Comparison of ENCODE assay signal across 2 fruit fly cellular contexts in the genomic region with DNA sequence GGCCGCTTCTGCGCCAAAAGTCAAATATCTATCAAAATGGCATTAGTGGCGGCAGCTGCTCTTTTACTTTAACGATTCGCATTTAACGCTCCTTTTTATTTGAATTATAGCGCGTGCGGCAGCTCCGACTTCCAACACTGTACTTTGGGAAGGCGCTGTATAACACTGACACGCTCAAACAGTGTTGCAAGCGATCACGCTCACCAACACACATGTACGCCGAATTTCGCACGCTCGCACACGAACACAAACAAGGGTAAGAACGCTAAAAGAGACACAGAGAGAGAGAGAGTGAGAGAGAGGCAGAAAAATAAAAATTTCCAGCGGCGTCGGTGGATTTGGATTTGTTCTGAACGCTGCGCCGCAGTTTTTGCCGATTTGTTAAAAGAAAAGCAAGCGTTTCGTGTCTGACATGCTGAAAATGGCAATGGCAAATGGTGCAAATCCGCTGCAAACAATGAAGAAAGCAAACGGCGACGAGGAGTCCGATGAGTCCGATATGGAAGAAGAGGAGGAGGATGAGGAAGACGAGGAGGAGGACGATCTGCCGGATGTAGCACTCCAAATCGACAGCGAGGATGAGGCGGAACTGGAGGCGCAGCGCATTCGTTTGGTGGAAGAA.
TF ChIP-seq lines count a peak whose summit lies in the region.

A gene (plus strand): TSS at position 276 of the 622 bp plus-strand sequence.

TF ChIP-seq in whole organism, embryonic, 481 proteins besides CTCF, POLR2A, EP300 and RAD21 (continued from another document and continues in another):
- TF ChIP-seq CG1647 (GFP tag; optimal IDR thresholded peaks at IDR 0.05; lab: Kevin White, UChicago) (peak; percentile 84), exex (tag; optimal IDR thresholded peaks at IDR 0.05; lab: Kevin White, UChicago) (no peak), CG9797 (GFP tag; optimal IDR thresholded peaks at IDR 0.05; lab: Kevin White, UChicago) (peak; percentile 52), NFAT (GFP tag; IDR thresholded peaks at IDR 0.05; lab: Robert Waterston, UW) (peak; percentile 96), CG7271 (tag; optimal IDR thresholded peaks at IDR 0.05; lab: Kevin White, UChicago) (peak; percentile 49), Tbp (GFP tag; optimal IDR thresholded peaks at IDR 0.05; lab: Kevin White, UChicago) (no peak), luna (GFP tag; optimal IDR thresholded peaks at IDR 0.05; lab: Kevin White, UChicago) (peak; percentile 75), CG7372 (GFP tag; IDR thresholded peaks at IDR 0.05; lab: Robert Waterston, UW) (peak; percentile 82), Drgx (GFP tag; IDR thresholded peaks at IDR 0.05; lab: Robert Waterston, UW) (peak; percentile 59), Aef1 (GFP tag; IDR thresholded peaks at IDR 0.05; lab: Robert Waterston, UW) (peak; percentile 55), eyg (GFP tag; optimal IDR thresholded peaks at IDR 0.05; lab: Kevin White, UChicago) (peak; percentile 80), Lim3 (GFP tag; IDR thresholded peaks at IDR 0.05; lab: Robert Waterston, UW) (no peak), Poxn (GFP tag; IDR thresholded peaks at IDR 0.05; lab: Robert Waterston, UW) (peak; percentile 8; the same call in 1 of the 2 replicates), nau (GFP tag; optimal IDR thresholded peaks at IDR 0.05; lab: Kevin White, UChicago) (peak; percentile 71), org-1 (GFP tag; optimal IDR thresholded peaks at IDR 0.05; lab: Kevin White, UChicago) (peak; percentile 70), CG30403 (GFP tag; optimal IDR thresholded peaks at IDR 0.05; lab: Kevin White, UChicago) (peak; percentile 78), abd-A (tag; optimal IDR thresholded peaks at IDR 0.05; lab: Kevin White, UChicago) (no peak), CG6683 (GFP tag; optimal IDR thresholded peaks at IDR 0.05; lab: Kevin White, UChicago) (peak; percentile 41), CG1792 (GFP tag; optimal IDR thresholded peaks at IDR 0.05; lab: Kevin White, UChicago) (peak; percentile 71), ara (GFP tag; IDR thresholded peaks at IDR 0.05; lab: Robert Waterston, UW) (peak; percentile 74), CG13424 (tag; optimal IDR thresholded peaks at IDR 0.05; lab: Kevin White, UChicago) (peak; percentile 24), Sox102F (GFP tag; optimal IDR thresholded peaks at IDR 0.05; lab: Kevin White, UChicago) (peak; percentile 37), CG5245 (GFP tag; optimal IDR thresholded peaks at IDR 0.05; lab: Kevin White, UChicago) (peak; percentile 77), gsb (GFP tag; IDR thresholded peaks at IDR 0.05; lab: Robert Waterston, UW) (peak; percentile 61; the same call in 1 of the 2 replicates), CG11695 (GFP tag; IDR thresholded peaks at IDR 0.05; lab: Robert Waterston, UW) (peak; percentile 43; the same call in 1 of the 3 replicates), fd3F (GFP tag; optimal IDR thresholded peaks at IDR 0.05; lab: Kevin White, UChicago) (peak; percentile 44), vfl (GFP tag; optimal IDR thresholded peaks at IDR 0.05; lab: Kevin White, UChicago) (peak; percentile 90), CG18619 (GFP tag; optimal IDR thresholded peaks at IDR 0.05; lab: Kevin White, UChicago) (peak; percentile 76), fru (optimal IDR thresholded peaks at IDR 0.05; lab: Kevin White, UChicago) (no peak), CG6272 (GFP tag; IDR thresholded peaks at IDR 0.05; lab: Robert Waterston, UW) (peak; percentile 54; the same call in 1 of the 2 replicates), CG15073 (GFP tag; optimal IDR thresholded peaks at IDR 0.05; lab: Kevin White, UChicago) (no peak), da (GFP tag; optimal IDR thresholded peaks at IDR 0.05; lab: Kevin White, UChicago) (peak; percentile 66), CG11247 (GFP tag; IDR thresholded peaks at IDR 0.05; lab: Robert Waterston, UW) (peak; percentile 91), CG6689 (GFP tag; IDR thresholded peaks at IDR 0.05; lab: Robert Waterston, UW) (0 out of 2 replicates have a peak, but pooled peaks have one; percentile 36), pnt (GFP tag; optimal IDR thresholded peaks at IDR 0.05; lab: Kevin White, UChicago) (peak; percentile 64), toy (GFP tag; IDR thresholded peaks at IDR 0.05; lab: Robert Waterston, UW) (no peak; the same call in 1 of the 2 replicates), CG18476 (GFP tag; optimal IDR thresholded peaks at IDR 0.05; lab: Kevin White, UChicago) (peak; percentile 77), CG11398 (GFP tag; optimal IDR thresholded peaks at IDR 0.05; lab: Kevin White, UChicago) (peak; percentile 70), hkb (optimal IDR thresholded peaks at IDR 0.05; lab: Kevin White, UChicago) (no peak), hkb (GFP tag; IDR thresholded peaks at IDR 0.05; lab: Robert Waterston, UW) (peak; percentile 54), NC2β (GFP tag; optimal IDR thresholded peaks at IDR 0.05; lab: Kevin White, UChicago) (peak; percentile 86), CG18599 (GFP tag; optimal IDR thresholded peaks at IDR 0.05; lab: Kevin White, UChicago) (peak; percentile 83), CG9932 (GFP tag; IDR thresholded peaks at IDR 0.05; lab: Robert Waterston, UW) (peak; percentile 96), CG3281 (GFP tag; optimal IDR thresholded peaks at IDR 0.05; lab: Kevin White, UChicago) (peak; percentile 56), CG9727 (GFP tag; optimal IDR thresholded peaks at IDR 0.05; lab: Kevin White, UChicago) (peak; percentile 10), sima (GFP tag; optimal IDR thresholded peaks at IDR 0.05; lab: Kevin White, UChicago) (peak; percentile 21), cg (GFP tag; optimal IDR thresholded peaks at IDR 0.05; lab: Kevin White, UChicago) (peak; percentile 98), croc (GFP tag; conservative IDR thresholded peaks at IDR 0.05; lab: Robert Waterston, UW) (peak; percentile 54), dmrt99B (tag; optimal IDR thresholded peaks at IDR 0.05; lab: Kevin White, UChicago) (peak; percentile 18), Mrtf (GFP tag; IDR thresholded peaks at IDR 0.05; lab: Robert Waterston, UW) (peak; percentile 69), lola (GFP tag; optimal IDR thresholded peaks at IDR 0.05; lab: Kevin White, UChicago) (peak in 1 of 3 experiments; percentile 30), CG15011 (GFP tag; optimal IDR thresholded peaks at IDR 0.05; lab: Kevin White, UChicago) (peak; percentile 19), Max (GFP tag; optimal IDR thresholded peaks at IDR 0.05; lab: Kevin White, UChicago) (peak; percentile 75), CG6765 (GFP tag; optimal IDR thresholded peaks at IDR 0.05; lab: Kevin White, UChicago) (peak; percentile 45), CG4617 (GFP tag; optimal IDR thresholded peaks at IDR 0.05; lab: Kevin White, UChicago; ENCODE audit: borderline replicate concordance) (peak; percentile 70), ato (GFP tag; IDR thresholded peaks at IDR 0.05; lab: Robert Waterston, UW; ENCODE audit: partially characterized antibody) (peak; percentile 44; the same call in 1 of the 2 replicates), CG10979 (tag; optimal IDR thresholded peaks at IDR 0.05; lab: Kevin White, UChicago) (peak; percentile 45), salm (tag; optimal IDR thresholded peaks at IDR 0.05; lab: Kevin White, UChicago) (no peak), zen2 (GFP tag; IDR thresholded peaks at IDR 0.05; lab: Robert Waterston, UW; ENCODE audit: partially characterized antibody) (no peak), tap (tag; optimal IDR thresholded peaks at IDR 0.05; lab: Kevin White, UChicago) (no peak)

TF ChIP-seq in whole organism, prepupa, 60 proteins besides CTCF, POLR2A, EP300 and RAD21 (continued from another document):
- TF ChIP-seq Ets96B (tag; optimal IDR thresholded peaks at IDR 0.05; lab: Kevin White, UChicago) (peak; percentile 26), Eip93F (GFP tag; optimal IDR thresholded peaks at IDR 0.05; lab: Kevin White, UChicago) (no peak), Blimp-1 (GFP tag; optimal IDR thresholded peaks at IDR 0.05; lab: Kevin White, UChicago) (peak; percentile 50), CG8119 (GFP tag; IDR thresholded peaks at IDR 0.05; lab: Robert Waterston, UW) (no peak), fd85E (GFP tag; optimal IDR thresholded peaks at IDR 0.05; lab: Kevin White, UChicago) (peak; percentile 65), CG15336 (GFP tag; IDR thresholded peaks at IDR 0.05; lab: Robert Waterston, UW) (no peak; the same call in 1 of the 2 replicates), CG11902 (GFP tag; optimal IDR thresholded peaks at IDR 0.05; lab: Kevin White, UChicago) (peak; percentile 63), cyc (GFP tag; optimal IDR thresholded peaks at IDR 0.05; lab: Kevin White, UChicago) (peak; percentile 87), Hr4 (GFP tag; optimal IDR thresholded peaks at IDR 0.05; lab: Kevin White, UChicago) (peak; percentile 28), Met (GFP tag; optimal IDR thresholded peaks at IDR 0.05; lab: Kevin White, UChicago) (peak; percentile 77), achi (GFP tag; optimal IDR thresholded peaks at IDR 0.05; lab: Kevin White, UChicago) (peak; percentile 68), net (GFP tag; optimal IDR thresholded peaks at IDR 0.05; lab: Kevin White, UChicago) (peak; percentile 66), CG7368 (GFP tag; optimal IDR thresholded peaks at IDR 0.05; lab: Kevin White, UChicago) (peak; percentile 69)
TF ChIP-seq in whole organism, prepupa: peak in this region for 52.
